Fruit fly (Drosophila melanogaster): ENCODE data around the gene orion.

dm6 chrX:7909482-7909881 is 37.2 kb downstream of the orion start:
- no peak for TF ChIP-seq psq (GFP tag; optimal IDR thresholded peaks at IDR 0.05)
- no peak for TF ChIP-seq Sp1 (GFP tag; optimal IDR thresholded peaks at IDR 0.05)
- no peak for TF ChIP-seq br (GFP tag; optimal IDR thresholded peaks at IDR 0.05)
- TF ChIP-seq sage (GFP tag; optimal IDR thresholded peaks at IDR 0.05): no peak

Data from whole organism, wandering third instar larva.